Worm (Caenorhabditis elegans) whole organism, young adult: ENCODE measurements around the gene F34D10.4.

ENCODE experiments used
- B0035.1 ChIP-seq: sonication (generic microtip); optimal IDR thresholded peaks from 2 replicates; lab custom pipeline; 2016; ENCODE audit warnings: missing genetic modification characterization, mild to moderate bottlenecking, missing compliant biosample characterization, missing genotype, missing genetic modification reagents
- attf-5 ChIP-seq: fragments of 200-800 bp; sonication (Bioruptor generic); optimal IDR thresholded peaks from 2 replicates; lab custom pipeline; 2018; ENCODE audit warnings: mild to moderate bottlenecking, missing genetic modification characterization, missing compliant biosample characterization
- ceh-27 ChIP-seq: fragments of 200-800 bp; sonication (Bioruptor generic); optimal IDR thresholded peaks from 2 replicates; lab custom pipeline; 2018; ENCODE audit warnings: mild to moderate bottlenecking, missing genetic modification characterization, moderate library complexity, missing compliant biosample characterization
- efl-1 ChIP-seq: fragments of 150-350 bp; optimal IDR thresholded peaks from 2 replicates; lab custom pipeline; 2014; ENCODE audit warnings: missing biosample characterization, missing genetic modification reagents, missing genetic modification characterization
- ets-4 ChIP-seq: fragments of 200-800 bp; sonication (Bioruptor generic); optimal IDR thresholded peaks from 2 replicates; lab custom pipeline; 2018; ENCODE audit warnings: mild to moderate bottlenecking, missing genetic modification characterization, missing compliant biosample characterization
- lsy-27 ChIP-seq: sonication (generic microtip); optimal IDR thresholded peaks from 2 replicates; lab custom pipeline; 2017; ENCODE audit warnings: missing genetic modification characterization, mild to moderate bottlenecking, missing compliant biosample characterization, antibody characterized with exemption, missing genotype, borderline replicate concordance; ENCODE audit not compliant: insufficient read depth
- pha-4 ChIP-seq: fragments of 150-350 bp; sonication (generic microtip); optimal IDR thresholded peaks from 2 replicates; lab custom pipeline; 2014; ENCODE audit warnings: missing biosample characterization, missing genetic modification reagents, missing genetic modification characterization
- sdz-38 ChIP-seq: sonication (generic microtip); optimal IDR thresholded peaks from 2 replicates; lab custom pipeline; 2016; ENCODE audit warnings: missing genotype, missing genetic modification characterization, missing compliant biosample characterization
- snpc-4 ChIP-seq, 5 experiments: fragments of 150-350 bp in 1 of 5; sonication (generic microtip) in 4 of 5; optimal IDR thresholded peaks; 2 replicates each; lab custom pipeline; 2014 to 2018; ENCODE audit warnings: missing genetic modification characterization in 5 of 5, missing biosample characterization in 3 of 5, antibody characterized with exemption in 2 of 5, mild to moderate bottlenecking in 2 of 5, missing compliant biosample characterization in 2 of 5, missing genotype in 2 of 5, moderate library complexity in 2 of 5, missing genetic modification reagents in 1 of 5
- xnd-1 ChIP-seq: sonication (generic microtip); optimal IDR thresholded peaks from 2 replicates; lab custom pipeline; 2016; ENCODE audit warnings: missing genotype, missing genetic modification reagents, missing genetic modification characterization, missing compliant biosample characterization

DNA sequence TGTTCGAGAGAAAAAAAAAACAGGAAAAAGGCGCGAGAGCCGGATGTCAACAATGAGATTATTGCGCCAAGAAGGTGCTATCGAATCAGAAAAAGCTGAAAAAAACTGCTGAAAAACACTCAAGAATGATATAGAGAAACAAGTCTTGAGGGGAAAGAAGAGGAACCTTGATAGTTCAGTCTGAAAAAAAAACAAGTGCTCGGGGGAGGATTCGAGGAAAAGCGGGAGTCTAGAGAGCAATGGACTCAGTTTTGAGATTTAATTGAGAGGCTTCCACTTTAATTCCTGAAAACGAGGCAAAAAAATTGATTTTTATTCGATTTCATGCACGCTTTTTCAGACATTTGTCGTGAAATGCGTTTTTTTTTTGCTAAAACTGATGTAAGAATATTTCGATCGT is 41.8 kb upstream of the F34D10.4 start, which contains the start of gene npr-15:
- TF ChIP-seq attf-5 (GFP tag; lab: Kevin White, UChicago): no peak
- no peak for TF ChIP-seq ets-4 (GFP tag; lab: Kevin White, UChicago)
- TF ChIP-seq snpc-4 (GFP tag; optimal IDR thresholded peaks at IDR 0.05; lab: Kevin White, UChicago): no peak
- no peak for TF ChIP-seq snpc-4 (tag; optimal IDR thresholded peaks at IDR 0.05; lab: Kevin White, UChicago)
- TF ChIP-seq B0035.1 (tag; lab: Kevin White, UChicago): no peak
- TF ChIP-seq ceh-27 (GFP tag; lab: Kevin White, UChicago): no peak
- no peak for TF ChIP-seq xnd-1
- no peak for TF ChIP-seq lsy-27 (tag; lab: Kevin White, UChicago)
- TF ChIP-seq pha-4 (tag; lab: Kevin White, UChicago): no peak
- TF ChIP-seq efl-1 (GFP tag; lab: Kevin White, UChicago): no peak
- no peak for TF ChIP-seq sdz-38 (tag; lab: Kevin White, UChicago)
